Fruit fly (Drosophila melanogaster): ENCODE data around the gene CG46306.

Gene CG46306

DNA sequence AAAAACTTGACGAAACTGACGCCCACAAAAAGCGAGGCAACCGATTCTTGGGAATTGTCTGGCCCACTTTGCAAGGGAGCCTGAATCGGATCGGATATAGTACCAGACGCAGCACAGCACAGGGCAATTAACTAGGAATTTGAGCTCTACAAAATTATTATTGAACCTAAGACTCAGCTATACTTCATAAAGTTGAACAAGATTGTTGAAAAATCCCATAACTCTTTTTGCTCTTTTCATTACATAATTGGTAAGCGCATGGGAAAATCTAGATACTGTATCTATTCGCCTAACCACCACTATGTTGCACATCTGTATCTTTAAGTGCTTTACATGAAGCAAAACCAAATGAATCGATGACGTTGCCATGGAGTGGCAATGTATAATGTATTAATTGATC is 2.2 kb downstream of the CG46306 start (continued):
- TF ChIP-seq Hand (GFP tag; optimal IDR thresholded peaks at IDR 0.05) (no peak), CG10979 (tag; optimal IDR thresholded peaks at IDR 0.05) (peak; percentile 84), zfh1 (GFP tag; IDR thresholded peaks at IDR 0.05) (peak; percentile 81), CG16863 (GFP tag; optimal IDR thresholded peaks at IDR 0.05) (peak; percentile 62), Pdp1 (GFP tag; optimal IDR thresholded peaks at IDR 0.05) (peak; percentile 63 to 89), CG12104 (GFP tag; optimal IDR thresholded peaks at IDR 0.05) (peak; percentile 30), CG6689 (GFP tag; IDR thresholded peaks at IDR 0.05) (peak; percentile 79), CG1832 (GFP tag; optimal IDR thresholded peaks at IDR 0.05) (no peak), CG13775 (GFP tag; optimal IDR thresholded peaks at IDR 0.05) (peak; percentile 18), CG15479 (GFP tag; optimal IDR thresholded peaks at IDR 0.05) (no peak), sna (GFP tag; IDR thresholded peaks at IDR 0.05; ENCODE audit: partially characterized antibody) (no peak), unc-4 (GFP tag; IDR thresholded peaks at IDR 0.05; ENCODE audit: partially characterized antibody) (no peak), gcm2 (GFP tag; optimal IDR thresholded peaks at IDR 0.05) (peak; percentile 31), CG7987 (GFP tag; optimal IDR thresholded peaks at IDR 0.05) (no peak), Nf-YC (tag; optimal IDR thresholded peaks at IDR 0.05) (peak; percentile 31), bigmax (GFP tag; optimal IDR thresholded peaks at IDR 0.05) (no peak), CG7357 (GFP tag; IDR thresholded peaks at IDR 0.05) (peak; percentile 67; the same call in 2 of the 3 replicates), CG11398 (GFP tag; optimal IDR thresholded peaks at IDR 0.05) (no peak), CG1024 (GFP tag; IDR thresholded peaks at IDR 0.05) (peak; percentile 61), tin (GFP tag; optimal IDR thresholded peaks at IDR 0.05) (peak; percentile 73), Ravus (GFP tag; IDR thresholded peaks at IDR 0.05) (no peak), CG11247 (GFP tag; IDR thresholded peaks at IDR 0.05) (peak; percentile 75), CG3726 (GFP tag; IDR thresholded peaks at IDR 0.05) (no peak), Hmr (GFP tag; optimal IDR thresholded peaks at IDR 0.05) (peak; percentile 42), CG7963 (GFP tag; IDR thresholded peaks at IDR 0.05; ENCODE audit: partially characterized antibody) (no peak), CG10274 (GFP tag; optimal IDR thresholded peaks at IDR 0.05) (peak; percentile 4), CG10321 (GFP tag; IDR thresholded peaks at IDR 0.05) (no peak), CG9797 (GFP tag; optimal IDR thresholded peaks at IDR 0.05) (no peak), HLH54F (GFP tag; optimal IDR thresholded peaks at IDR 0.05) (peak; percentile 22), NFAT (GFP tag; IDR thresholded peaks at IDR 0.05) (0 out of 2 replicates have a peak, but pooled peaks have one; percentile 15), NfI (GFP tag; optimal IDR thresholded peaks at IDR 0.05) (peak; percentile 77), dati (GFP tag; IDR thresholded peaks at IDR 0.05) (no peak), tio (GFP tag; optimal IDR thresholded peaks at IDR 0.05) (peak; percentile 59), vfl (GFP tag; optimal IDR thresholded peaks at IDR 0.05) (no peak), seq (GFP tag; IDR thresholded peaks at IDR 0.05) (no peak), D (optimal IDR thresholded peaks at IDR 0.05) (no peak), D (GFP tag; optimal IDR thresholded peaks at IDR 0.05) (peak; percentile 82), abd-A (tag; optimal IDR thresholded peaks at IDR 0.05) (no peak), dysf (GFP tag; IDR thresholded peaks at IDR 0.05) (peak; percentile 81), Hr51 (GFP tag; optimal IDR thresholded peaks at IDR 0.05) (peak; percentile 21 to 81), Sox100B (GFP tag; optimal IDR thresholded peaks at IDR 0.05) (peak; percentile 70), unpg (GFP tag; optimal IDR thresholded peaks at IDR 0.05) (peak; percentile 83), ssp (GFP tag; IDR thresholded peaks at IDR 0.05) (no peak), CG6654 (GFP tag; optimal IDR thresholded peaks at IDR 0.05) (peak; percentile 63), Xbp1 (GFP tag; optimal IDR thresholded peaks at IDR 0.05) (peak; percentile 79), tx (GFP tag; optimal IDR thresholded peaks at IDR 0.05) (peak; percentile 55), CG33557 (GFP tag; optimal IDR thresholded peaks at IDR 0.05) (no peak), HmgZ (tag; optimal IDR thresholded peaks at IDR 0.05) (peak; percentile 16), Spps (tag; optimal IDR thresholded peaks at IDR 0.05) (peak; percentile 31), CG10543 (GFP tag; optimal IDR thresholded peaks at IDR 0.05) (peak; percentile 14), ac (GFP tag; optimal IDR thresholded peaks at IDR 0.05) (no peak)

Data from whole organism, embryonic.